Fruit fly (Drosophila melanogaster) Kc167 (cell line): ENCODE results near the gene ABCB7.

Experiments
- Myc ChIP-seq: fragments of >200 bp; optimal IDR thresholded peaks from 2 replicates; lab custom pipeline; 2017; ENCODE audit warnings: missing external identifiers
- Sin3A ChIP-seq: fragments of >200 bp; optimal IDR thresholded peaks from 2 replicates; lab custom pipeline; 2018; ENCODE audit warnings: missing external identifiers
- h ChIP-seq: fragments of >200 bp; optimal IDR thresholded peaks from 3 replicates; lab custom pipeline; 2018; ENCODE audit warnings: missing external identifiers
- insv ChIP-seq: fragments of >200 bp; optimal IDR thresholded peaks from 3 replicates; lab custom pipeline; 2018; ENCODE audit warnings: missing external identifiers
- psq ChIP-seq: fragments of >200 bp; optimal IDR thresholded peaks from 2 replicates; lab custom pipeline; 2017; ENCODE audit warnings: missing external identifiers
- ttk ChIP-seq: sonication (Bioruptor generic); optimal IDR thresholded peaks from 2 replicates; lab custom pipeline; 2017; ENCODE audit warnings: missing external identifiers

Gene ABCB7

dm6 chr3L:1648690-1649355, 30.6 kb downstream of the ABCB7 start, which contains the start of gene CG13920:
Gene CG13920 (plus strand): TSS chr3L:1648944.
- TF ChIP-seq Myc (lab: Kevin White, UChicago): no peak
- no peak for TF ChIP-seq ttk (lab: Kevin White, UChicago)
- no peak for TF ChIP-seq insv (lab: Kevin White, UChicago)
- TF ChIP-seq psq (lab: Kevin White, UChicago): no peak
- no peak for TF ChIP-seq Sin3A (lab: Kevin White, UChicago)
- no peak for TF ChIP-seq h (lab: Kevin White, UChicago)

DNA sequence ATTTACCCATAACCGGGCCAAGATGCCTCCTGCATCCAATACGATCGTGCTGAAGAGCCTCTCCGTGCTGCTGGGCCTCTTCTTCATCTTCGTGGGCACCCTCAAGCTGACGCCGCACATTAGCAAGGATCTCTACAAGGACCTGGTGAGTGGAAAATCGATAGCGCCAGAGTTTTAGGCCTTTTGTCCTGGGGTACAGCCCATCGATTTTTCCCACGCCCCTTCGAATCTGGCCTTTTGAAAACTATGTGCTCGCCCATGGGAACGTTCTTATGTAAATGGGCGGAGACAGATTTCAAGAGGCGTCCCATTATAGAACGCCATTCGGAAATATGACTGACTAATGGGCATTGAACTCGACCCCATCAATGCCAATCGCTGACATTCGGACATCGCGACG, 31.1 kb downstream of the ABCB7 start:
- no peak for TF ChIP-seq h (lab: Kevin White, UChicago)
- no peak for TF ChIP-seq Sin3A (lab: Kevin White, UChicago)
- no peak for TF ChIP-seq psq (lab: Kevin White, UChicago)
- TF ChIP-seq insv (lab: Kevin White, UChicago): no peak
- TF ChIP-seq Myc (lab: Kevin White, UChicago): no peak
- TF ChIP-seq ttk (lab: Kevin White, UChicago): no peak

DNA sequence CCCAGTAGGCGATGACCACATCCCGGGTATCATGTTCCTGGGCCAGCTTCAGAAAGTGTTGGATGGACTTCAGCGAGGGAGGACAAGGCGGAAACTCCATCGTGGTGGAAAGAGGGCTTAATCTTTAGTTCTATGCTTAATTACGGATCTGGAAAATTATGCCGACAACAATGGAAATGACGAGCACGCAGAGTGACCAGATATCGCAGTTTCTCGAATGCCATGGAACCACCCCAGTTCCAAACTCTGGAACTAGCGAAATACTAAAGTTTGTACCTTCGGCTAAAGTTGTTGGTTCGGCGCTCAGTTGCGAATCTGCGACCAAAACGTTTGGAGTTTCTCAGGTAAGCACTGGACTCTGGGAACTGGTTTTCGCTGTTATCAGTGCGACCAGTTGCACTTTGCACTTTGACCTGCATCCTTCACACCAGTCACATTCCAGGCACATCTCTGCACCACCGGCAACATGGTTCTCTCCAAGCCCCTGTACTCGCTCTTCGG, 34.5 kb downstream of the ABCB7 start, which contains the start of the genes CG7970 and Vta1:
Gene CG7970 (plus strand): TSS at position 51 of the 501 bp plus-strand sequence.
Gene Vta1 (minus strand): TSS at position 201 of the 501 bp plus-strand sequence.
- TF ChIP-seq ttk (lab: Kevin White, UChicago): no peak
- no peak for TF ChIP-seq insv (lab: Kevin White, UChicago)
- no peak for TF ChIP-seq Myc (lab: Kevin White, UChicago)
- no peak for TF ChIP-seq Sin3A (lab: Kevin White, UChicago)
- no peak for TF ChIP-seq psq (lab: Kevin White, UChicago)
- no peak for TF ChIP-seq h (lab: Kevin White, UChicago)

dm6 chr3L:1653752-1654151, 35.5 kb downstream of the ABCB7 start:
- TF ChIP-seq Myc (lab: Kevin White, UChicago) (no peak), psq (lab: Kevin White, UChicago) (no peak), ttk (lab: Kevin White, UChicago) (no peak)

- TF ChIP-seq psq (lab: Kevin White, UChicago) (no peak), Sin3A (lab: Kevin White, UChicago) (no peak), insv (lab: Kevin White, UChicago) (no peak), Myc (lab: Kevin White, UChicago) (no peak), ttk (lab: Kevin White, UChicago) (no peak), h (lab: Kevin White, UChicago) (no peak)
These were observed 43.6 kb downstream of the ABCB7 start for dm6 chr3L:1661738-1662370.

dm6 chr3L:1663531-1663930, 45.3 kb downstream of the ABCB7 start:
- TF ChIP-seq h (lab: Kevin White, UChicago) (no peak), Sin3A (lab: Kevin White, UChicago) (no peak), psq (lab: Kevin White, UChicago) (no peak), Myc (lab: Kevin White, UChicago) (no peak), ttk (lab: Kevin White, UChicago) (no peak), insv (lab: Kevin White, UChicago) (no peak)

- TF ChIP-seq ttk (lab: Kevin White, UChicago) (peak; percentile 82), Myc (lab: Kevin White, UChicago) (no peak), psq (lab: Kevin White, UChicago) (no peak)
These were observed 46.0 kb downstream of the ABCB7 start for dm6 chr3L:1664205-1664604.

DNA sequence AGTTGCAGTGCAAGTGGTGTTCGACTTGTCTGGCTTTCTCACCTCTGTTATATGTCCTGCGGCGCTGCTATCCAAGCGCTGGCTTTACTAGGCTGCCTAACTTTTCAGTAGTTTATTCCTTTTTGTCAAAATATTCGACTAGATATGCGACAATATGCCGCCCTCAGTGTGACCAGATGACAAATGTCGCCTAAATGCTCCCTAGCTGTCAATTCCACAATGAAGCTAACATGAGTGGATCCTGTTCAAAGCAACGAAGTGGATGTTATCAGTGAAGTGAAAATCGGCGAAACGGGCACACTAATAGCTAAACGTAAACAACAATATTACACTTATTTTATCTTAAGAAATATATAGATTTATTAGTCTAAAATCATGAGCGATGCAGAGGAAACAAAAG, 46.7 kb downstream of the ABCB7 start, which contains the start of the genes Srrm234 and CG7974:
Gene Srrm234 (minus strand): TSS at position 189 of the 400 bp plus-strand sequence.
Gene CG7974 (plus strand): TSS at position 263 of the 400 bp plus-strand sequence.
- no peak for TF ChIP-seq Sin3A (lab: Kevin White, UChicago)
- no peak for TF ChIP-seq Myc (lab: Kevin White, UChicago)
- no peak for TF ChIP-seq ttk (lab: Kevin White, UChicago)
- TF ChIP-seq h (lab: Kevin White, UChicago): no peak
- TF ChIP-seq psq (lab: Kevin White, UChicago): no peak
- no peak for TF ChIP-seq insv (lab: Kevin White, UChicago)

DNA sequence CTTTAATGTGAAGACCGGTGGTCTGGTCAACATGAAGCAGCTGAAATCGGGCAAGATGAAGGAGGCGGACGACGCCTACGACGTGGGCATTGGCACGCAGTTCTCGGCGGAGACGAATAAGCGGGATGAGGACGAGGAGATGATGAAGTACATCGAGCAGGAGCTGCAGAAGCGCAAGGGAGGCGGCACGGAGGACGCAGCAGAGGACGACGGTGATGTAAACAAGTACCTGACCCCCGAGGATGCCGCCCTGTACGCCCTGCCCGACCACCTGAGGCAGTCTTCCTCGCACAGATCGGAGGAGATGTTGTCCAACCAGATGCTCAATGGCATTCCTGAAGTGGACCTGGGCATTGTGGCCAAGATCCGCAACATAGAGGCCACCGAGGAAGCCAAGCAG, 47.3 kb downstream of the ABCB7 start:
- TF ChIP-seq insv (lab: Kevin White, UChicago) (no peak), ttk (lab: Kevin White, UChicago) (no peak), Sin3A (lab: Kevin White, UChicago) (no peak), h (lab: Kevin White, UChicago) (no peak), psq (lab: Kevin White, UChicago) (no peak)

DNA sequence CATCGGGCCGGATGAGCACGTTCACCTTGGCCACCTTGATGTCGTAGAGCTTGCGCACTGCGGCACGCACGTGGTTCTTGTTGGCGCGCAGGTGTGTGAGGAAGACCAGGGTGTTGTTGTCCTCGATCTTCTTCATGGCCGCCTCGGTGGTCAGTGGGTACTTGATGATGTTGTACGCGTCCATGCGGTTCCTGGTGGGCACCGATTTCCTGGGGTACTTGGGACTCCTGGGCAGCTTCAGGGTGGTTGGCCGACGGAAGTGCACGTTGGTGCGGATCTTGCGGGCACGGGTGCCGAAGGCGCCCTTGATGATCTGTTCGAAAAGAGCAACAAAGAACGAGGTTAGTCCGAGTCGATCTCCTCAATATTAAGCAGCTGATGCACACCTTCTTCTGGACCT, 49.2 kb downstream of the ABCB7 start:
- TF ChIP-seq ttk (lab: Kevin White, UChicago): peak; percentile 94
- TF ChIP-seq psq (lab: Kevin White, UChicago): no peak

DNA sequence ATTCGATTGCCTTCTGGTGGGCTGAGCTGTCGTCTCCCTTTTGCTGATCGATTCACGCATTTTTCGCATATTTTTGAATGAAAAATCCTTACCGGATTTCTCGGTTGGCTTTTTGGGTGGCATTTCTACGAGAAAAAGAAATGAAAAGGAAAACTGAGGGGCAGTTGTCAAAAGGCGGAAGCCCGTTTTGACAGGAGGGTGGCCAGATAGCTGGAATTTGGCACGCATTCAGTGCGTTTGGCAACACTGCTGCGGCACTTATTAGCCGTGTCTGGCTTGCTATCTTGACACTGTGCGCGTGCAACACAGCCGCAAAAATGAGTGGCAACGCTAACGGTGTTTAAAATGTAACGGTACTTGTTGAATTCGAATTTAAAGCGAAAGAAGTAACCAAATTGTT, 50.3 kb downstream of the ABCB7 start, which contains the start of gene RpL23A:
Gene RpL23A (minus strand): TSS at position 151 of the 400 bp plus-strand sequence.
- TF ChIP-seq Myc (lab: Kevin White, UChicago) (no peak), h (lab: Kevin White, UChicago) (no peak), psq (lab: Kevin White, UChicago) (no peak), insv (lab: Kevin White, UChicago) (no peak), ttk (lab: Kevin White, UChicago) (no peak), Sin3A (lab: Kevin White, UChicago) (no peak)
